Fruit fly (Drosophila melanogaster): Measurements from ENCODE around the gene Mco4.

- TF ChIP-seq CG11617 (GFP tag; optimal IDR thresholded peaks at IDR 0.05) (no peak), Crg-1 (GFP tag; optimal IDR thresholded peaks at IDR 0.05) (no peak), bab1 (GFP tag; optimal IDR thresholded peaks at IDR 0.05) (no peak), Clk (GFP tag; optimal IDR thresholded peaks at IDR 0.05) (no peak), CG33017 (tag; optimal IDR thresholded peaks at IDR 0.05) (no peak), Mnt (GFP tag; optimal IDR thresholded peaks at IDR 0.05) (no peak), Hr96 (GFP tag; optimal IDR thresholded peaks at IDR 0.05) (no peak), CG12768 (GFP tag; optimal IDR thresholded peaks at IDR 0.05) (no peak), CG1620 (GFP tag; optimal IDR thresholded peaks at IDR 0.05) (no peak), pad (GFP tag; optimal IDR thresholded peaks at IDR 0.05) (no peak), CG5204 (GFP tag; optimal IDR thresholded peaks at IDR 0.05) (no peak), kay (GFP tag; ENCODE audit: borderline replicate concordance) (no peak), toe (GFP tag; optimal IDR thresholded peaks at IDR 0.05) (no peak)
Measured at dm6 chrX:17865103-17865502, 9.2 kb upstream of the Mco4 start.

All from whole organism, adult.